Fruit fly (Drosophila melanogaster) S2 (cell line): ENCODE data around the gene Dna2.

Experiments used
- CG8478 ChIP-seq: fragments of >200 bp; optimal IDR thresholded peaks from 2 replicates; lab custom pipeline; 2018
- CTCF ChIP-seq, 2 experiments: fragments of >200 bp; optimal IDR thresholded peaks; 2 replicates each; lab custom pipeline; 2018

DNA sequence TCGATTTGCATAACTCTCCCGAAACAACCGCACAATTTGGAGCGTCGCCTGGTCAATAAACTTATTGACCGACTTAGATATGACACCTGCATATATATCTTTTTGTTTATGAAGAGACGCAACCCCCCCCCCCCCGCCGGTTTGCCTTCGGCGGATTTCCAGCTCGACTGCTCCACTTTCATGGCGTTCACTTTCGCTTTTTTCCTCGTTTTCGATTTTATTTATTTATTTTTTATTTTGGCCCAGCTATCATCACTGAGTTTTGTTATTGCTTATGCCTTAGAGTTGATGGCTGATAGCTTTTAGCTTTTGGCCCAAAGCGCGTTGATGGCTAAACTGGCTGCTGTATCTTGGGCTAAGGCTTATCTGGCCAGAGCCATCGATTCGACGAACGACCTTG is 34.3 kb upstream of the Dna2 start:
- TF ChIP-seq CTCF (optimal IDR thresholded peaks at IDR 0.05; lab: Kevin White, UChicago), result no peak
- TF ChIP-seq CG8478 (lab: Kevin White, UChicago), result no peak
